Fruit fly (Drosophila melanogaster): ENCODE data around the gene Fkbp39.
A peak's percentile ranks its signal among the peaks of the same experiment; 100 is the strongest.

The Fkbp39 gene

DNA sequence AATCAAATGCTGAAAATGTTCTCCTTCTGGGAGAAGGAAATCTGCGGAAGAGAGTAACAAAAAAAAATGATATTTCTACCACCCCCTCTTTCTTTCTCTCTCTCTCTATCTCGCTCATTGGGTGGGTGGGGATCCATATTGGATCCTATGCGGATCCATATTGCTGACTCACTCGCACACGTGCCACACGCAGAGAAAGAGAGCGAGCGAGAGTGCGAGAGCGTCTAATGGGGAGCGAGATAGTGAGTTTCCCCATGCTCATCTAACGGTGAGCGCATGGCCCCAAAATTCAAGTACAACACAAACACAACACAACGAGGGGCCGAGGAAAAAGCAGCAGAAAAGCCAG, 46.3 kb downstream of the Fkbp39 start (continued):
- no peak for TF ChIP-seq trh (GFP tag; optimal IDR thresholded peaks at IDR 0.05)
- TF ChIP-seq gt (GFP tag; IDR thresholded peaks at IDR 0.05) = no peak
- no peak for TF ChIP-seq Bteb2 (GFP tag; optimal IDR thresholded peaks at IDR 0.05)
- TF ChIP-seq h (optimal IDR thresholded peaks at IDR 0.05) = no peak
- peak; percentile 87 for TF ChIP-seq yki (optimal IDR thresholded peaks at IDR 0.05)
- TF ChIP-seq CG1832 (GFP tag; optimal IDR thresholded peaks at IDR 0.05) = peak; percentile 87
- TF ChIP-seq CG3281 (GFP tag; optimal IDR thresholded peaks at IDR 0.05) = no peak
- no peak for TF ChIP-seq abd-A (tag; optimal IDR thresholded peaks at IDR 0.05)
- TF ChIP-seq H15 (GFP tag; IDR thresholded peaks at IDR 0.05) = no peak
- TF ChIP-seq CG18764 (GFP tag; optimal IDR thresholded peaks at IDR 0.05) = no peak
- peak; percentile 53 for TF ChIP-seq phol (tag; optimal IDR thresholded peaks at IDR 0.05)
- peak; percentile 82 for TF ChIP-seq sqz (GFP tag; optimal IDR thresholded peaks at IDR 0.05)
- TF ChIP-seq CG4282 (GFP tag; optimal IDR thresholded peaks at IDR 0.05) = no peak
- TF ChIP-seq Rx (GFP tag; IDR thresholded peaks at IDR 0.05) = no peak
- no peak for TF ChIP-seq Hand (GFP tag; optimal IDR thresholded peaks at IDR 0.05)
- peak; percentile 49 for TF ChIP-seq CG17385 (GFP tag; optimal IDR thresholded peaks at IDR 0.05)
- TF ChIP-seq CG2889 (GFP tag; IDR thresholded peaks at IDR 0.05) = no peak
- no peak for TF ChIP-seq dan (GFP tag; IDR thresholded peaks at IDR 0.05)
- TF ChIP-seq CG3407 (GFP tag; optimal IDR thresholded peaks at IDR 0.05) = no peak
- no peak for TF ChIP-seq BtbVII (GFP tag; optimal IDR thresholded peaks at IDR 0.05)
- peak; percentile 1 for TF ChIP-seq wek (GFP tag; optimal IDR thresholded peaks at IDR 0.05)
- TF ChIP-seq Mrtf (GFP tag; IDR thresholded peaks at IDR 0.05) = no peak
- peak; percentile 69 for TF ChIP-seq kni (GFP tag; optimal IDR thresholded peaks at IDR 0.05)
- TF ChIP-seq CTCF (GFP tag; optimal IDR thresholded peaks at IDR 0.05) = no peak
- TF ChIP-seq Stat92E (GFP tag; optimal IDR thresholded peaks at IDR 0.05) = no peak
- TF ChIP-seq sens (GFP tag) = peak; percentile 63
- no peak for TF ChIP-seq Oli (tag; optimal IDR thresholded peaks at IDR 0.05)
- no peak for TF ChIP-seq YL-1 (GFP tag; optimal IDR thresholded peaks at IDR 0.05)
- peak; percentile 58 for TF ChIP-seq chn (GFP tag; optimal IDR thresholded peaks at IDR 0.05)
- TF ChIP-seq CG34376 (GFP tag; optimal IDR thresholded peaks at IDR 0.05) = peak; percentile 64
- TF ChIP-seq Eip74EF (GFP tag; optimal IDR thresholded peaks at IDR 0.05) = peak in 1 of 2 experiments; percentile 4
- no peak for TF ChIP-seq gsb-n (tag; optimal IDR thresholded peaks at IDR 0.05)
- TF ChIP-seq CG30020 (tag; optimal IDR thresholded peaks at IDR 0.05) = no peak
- no peak for TF ChIP-seq Spps (tag; optimal IDR thresholded peaks at IDR 0.05)
- TF ChIP-seq Nf-YB (GFP tag; optimal IDR thresholded peaks at IDR 0.05) = peak; percentile 55
- TF ChIP-seq CG9817 (tag; optimal IDR thresholded peaks at IDR 0.05) = no peak
- no peak for TF ChIP-seq CG14710 (tag; optimal IDR thresholded peaks at IDR 0.05)
- TF ChIP-seq CG14965 (GFP tag; optimal IDR thresholded peaks at IDR 0.05; ENCODE audit: borderline replicate concordance) = no peak
- peak; percentile 35 for TF ChIP-seq CG12219 (GFP tag; optimal IDR thresholded peaks at IDR 0.05)
- no peak for TF ChIP-seq CG3726 (GFP tag; IDR thresholded peaks at IDR 0.05)
- TF ChIP-seq CG4707 (GFP tag; optimal IDR thresholded peaks at IDR 0.05) = peak; percentile 1
- TF ChIP-seq hb (GFP tag; IDR thresholded peaks at IDR 0.05; ENCODE audit: partially characterized antibody) = no peak
- TF ChIP-seq Fer1 (GFP tag; optimal IDR thresholded peaks at IDR 0.05) = peak; percentile 37
- no peak for TF ChIP-seq slbo (GFP tag; IDR thresholded peaks at IDR 0.05)
- no peak for TF ChIP-seq Drgx (GFP tag; IDR thresholded peaks at IDR 0.05)
- no peak for TF ChIP-seq CG2712 (tag; optimal IDR thresholded peaks at IDR 0.05)
- no peak for TF ChIP-seq az2 (GFP tag; optimal IDR thresholded peaks at IDR 0.05)
- no peak for TF ChIP-seq NK7.1 (GFP tag; optimal IDR thresholded peaks at IDR 0.05)

Data from whole organism, embryonic.